Fruit fly (Drosophila melanogaster): ENCODE data around the gene CG8010.
A peak's percentile ranks its signal among the peaks of the same experiment; 100 is the strongest.

CG8010 gene

dm6 chrX:19298785-19299114, 30.1 kb upstream of the CG8010 start (continued):
- TF ChIP-seq gce (GFP tag; IDR thresholded peaks at IDR 0.05) (peak; percentile 65; the same call in 1 of the 3 replicates), CoRest (tag; optimal IDR thresholded peaks at IDR 0.05) (peak; percentile 30), Dref (GFP tag; IDR thresholded peaks at IDR 0.05) (no peak), B-H2 (GFP tag; optimal IDR thresholded peaks at IDR 0.05) (no peak), tin (GFP tag; optimal IDR thresholded peaks at IDR 0.05) (peak; percentile 18), MTF-1 (GFP tag; optimal IDR thresholded peaks at IDR 0.05; ENCODE audit: borderline replicate concordance) (peak; percentile 23), Stat92E (GFP tag; optimal IDR thresholded peaks at IDR 0.05) (no peak), H2.0 (GFP tag; IDR thresholded peaks at IDR 0.05) (peak; percentile 65; the same call in 1 of the 2 replicates), CG8478 (optimal IDR thresholded peaks at IDR 0.05) (no peak), Hr78 (GFP tag; optimal IDR thresholded peaks at IDR 0.05) (no peak), trem (tag; optimal IDR thresholded peaks at IDR 0.05) (peak; percentile 49), CG31224 (GFP tag; IDR thresholded peaks at IDR 0.05) (no peak), BEAF-32 (GFP tag; optimal IDR thresholded peaks at IDR 0.05) (no peak), kni (GFP tag; optimal IDR thresholded peaks at IDR 0.05) (no peak), CG13624 (GFP tag; optimal IDR thresholded peaks at IDR 0.05) (peak; percentile 12), dm (GFP tag; optimal IDR thresholded peaks at IDR 0.05) (no peak), Lim3 (GFP tag; IDR thresholded peaks at IDR 0.05) (no peak), CG11504 (tag; optimal IDR thresholded peaks at IDR 0.05) (peak; percentile 48), E2f1 (GFP tag; IDR thresholded peaks at IDR 0.05) (peak; percentile 61), ATbp (GFP tag; optimal IDR thresholded peaks at IDR 0.05) (peak; percentile 30), CG17186 (GFP tag; optimal IDR thresholded peaks at IDR 0.05) (no peak), sens (GFP tag) (peak; percentile 89), pum (GFP tag; optimal IDR thresholded peaks at IDR 0.05) (peak; percentile 29), CG7357 (GFP tag; IDR thresholded peaks at IDR 0.05) (peak; percentile 16; the same call in 1 of the 3 replicates), nerfin-2 (GFP tag; IDR thresholded peaks at IDR 0.05; ENCODE audit: partially characterized antibody) (no peak), CG13424 (tag; optimal IDR thresholded peaks at IDR 0.05) (peak; percentile 44), CG1024 (GFP tag; IDR thresholded peaks at IDR 0.05) (no peak), kah (GFP tag; optimal IDR thresholded peaks at IDR 0.05) (peak; percentile 24), bsh (GFP tag; optimal IDR thresholded peaks at IDR 0.05) (peak in 1 of 2 experiments; percentile 54), CG30403 (GFP tag; optimal IDR thresholded peaks at IDR 0.05) (peak; percentile 4), Fer3 (tag; optimal IDR thresholded peaks at IDR 0.05) (peak; percentile 53), Aef1 (GFP tag; IDR thresholded peaks at IDR 0.05) (peak; percentile 37; the same call in 2 of the 3 replicates), CG9609 (GFP tag; optimal IDR thresholded peaks at IDR 0.05) (no peak), Taf1 (GFP tag; IDR thresholded peaks at IDR 0.05) (0 out of 2 replicates have a peak, but pooled peaks have one; percentile 15), CG34422 (GFP tag; IDR thresholded peaks at IDR 0.05) (peak; percentile 35; the same call in 2 of the 3 replicates), sima (GFP tag; optimal IDR thresholded peaks at IDR 0.05) (peak; percentile 8), Xrp1 (GFP tag; IDR thresholded peaks at IDR 0.05) (peak; percentile 74), Trl (optimal IDR thresholded peaks at IDR 0.05) (peak in 1 of 2 experiments; percentile 93), Trl (GFP tag; optimal IDR thresholded peaks at IDR 0.05) (no peak), yki (optimal IDR thresholded peaks at IDR 0.05) (peak; percentile 81), twi (tag; optimal IDR thresholded peaks at IDR 0.05) (peak; percentile 5), CG11695 (GFP tag; IDR thresholded peaks at IDR 0.05) (peak; percentile 69; the same call in 2 of the 3 replicates), CG43689 (GFP tag; IDR thresholded peaks at IDR 0.05) (no peak), CG12942 (GFP tag; optimal IDR thresholded peaks at IDR 0.05) (peak; percentile 20), CG14050 (GFP tag; IDR thresholded peaks at IDR 0.05) (peak; percentile 66), CG14441 (GFP tag; IDR thresholded peaks at IDR 0.05) (peak; percentile 53; the same call in 1 of the 2 replicates), Scr (GFP tag; IDR thresholded peaks at IDR 0.05; ENCODE audit: partially characterized antibody) (no peak), cato (GFP tag; optimal IDR thresholded peaks at IDR 0.05; ENCODE audit: borderline replicate concordance) (no peak), zfh2 (GFP tag; optimal IDR thresholded peaks at IDR 0.05) (peak; percentile 22), onecut (GFP tag; IDR thresholded peaks at IDR 0.05) (peak; percentile 39), Dll (GFP tag; IDR thresholded peaks at IDR 0.05; ENCODE audit: partially characterized antibody) (no peak), Med (GFP tag) (peak; percentile 91)
